Worm (Caenorhabditis elegans): ENCODE results near the gene cpsf-2.

DNA sequence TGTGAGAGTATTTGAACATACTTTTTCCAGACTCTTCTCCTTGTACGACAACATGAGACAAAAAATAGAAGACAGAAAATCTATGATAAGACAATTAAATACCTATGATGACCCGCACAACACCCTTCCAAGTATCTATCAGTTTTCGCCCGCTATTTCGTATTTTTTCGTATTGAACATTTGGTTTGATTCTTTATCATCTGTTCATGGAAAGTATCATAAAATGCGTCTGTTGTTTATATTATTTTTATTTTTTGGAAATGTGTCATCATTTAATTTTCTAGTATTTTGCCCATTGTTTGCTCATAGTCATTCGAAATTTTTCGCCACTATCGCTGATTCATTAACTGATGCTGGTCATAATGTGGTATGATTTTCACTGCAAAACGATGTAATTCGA is 21.9 kb upstream of the cpsf-2 start, which contains the start of gene ugt-39:
- TF ChIP-seq elt-3 (tag; optimal IDR thresholded peaks at IDR 0.05) (no peak), lin-39 (tag; optimal IDR thresholded peaks at IDR 0.05) (no peak), ztf-11 (tag; optimal IDR thresholded peaks at IDR 0.05) (no peak), ztf-4 (tag; optimal IDR thresholded peaks at IDR 0.05) (no peak), lin-13 (GFP tag; optimal IDR thresholded peaks at IDR 0.05) (no peak), ama-1 (optimal IDR thresholded peaks at IDR 0.05) (no peak)
